Fruit fly (Drosophila melanogaster): ENCODE results near the gene MED15.

DNA sequence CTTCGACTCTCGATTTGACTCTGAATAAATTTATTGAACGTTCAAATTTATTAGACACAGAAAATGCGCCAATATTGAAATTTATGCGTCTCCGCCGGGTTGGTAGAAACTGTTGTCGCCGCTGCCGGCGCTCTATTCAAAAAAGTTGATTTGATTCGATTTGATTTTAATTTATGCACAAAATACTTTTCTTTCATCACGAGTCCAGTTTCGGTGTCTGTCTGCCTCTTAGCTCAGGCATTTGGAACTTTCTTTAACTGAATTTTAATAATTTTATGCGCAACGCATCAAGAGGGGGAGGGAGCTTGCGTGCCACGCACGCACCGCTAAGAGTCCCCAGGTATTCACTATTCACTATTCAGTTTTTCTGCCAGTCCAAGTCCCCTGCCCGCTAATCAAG lies 35.3 kb upstream of the MED15 start:
- TF ChIP-seq Hr78 (GFP tag; optimal IDR thresholded peaks at IDR 0.05) (no peak), br (GFP tag; optimal IDR thresholded peaks at IDR 0.05) (no peak)
